Fruit fly (Drosophila melanogaster) whole organism, embryonic: ENCODE results near the gene Uba2.

Experiments
- ATbp ChIP-seq: fragments of 200-800 bp; sonication (Bioruptor generic); optimal IDR thresholded peaks from 2 replicates; lab custom pipeline; 2017; ENCODE audit warnings: missing biosample characterization, mild to moderate bottlenecking, missing genetic modification characterization, missing genetic modification reagents
- BEAF-32 ChIP-seq: fragments of 200-800 bp; sonication (Bioruptor generic); optimal IDR thresholded peaks from 3 replicates; lab custom pipeline; 2017; ENCODE audit warnings: missing biosample characterization, missing genetic modification characterization, mild to moderate bottlenecking, moderate library complexity, missing genetic modification reagents
- Bgb ChIP-seq: fragments of 200-800 bp; sonication (Bioruptor generic); IDR thresholded peaks from 2 replicates; pipeline ENCODE4 v1.3.6; 2022; ENCODE audit warnings: missing biosample characterization, missing genetic modification characterization; ENCODE audit not compliant: partially characterized antibody
- Blimp-1 ChIP-seq: fragments of 200-800 bp; sonication (Bioruptor generic); optimal IDR thresholded peaks from 3 replicates; lab custom pipeline; 2018; ENCODE audit warnings: missing biosample characterization, missing genetic modification characterization, mild to moderate bottlenecking, moderate library complexity, missing genetic modification reagents
- BtbVII ChIP-seq: fragments of 200-800 bp; sonication (Bioruptor generic); optimal IDR thresholded peaks from 3 replicates; lab custom pipeline; 2017; ENCODE audit warnings: missing biosample characterization, mild to moderate bottlenecking, missing genetic modification characterization
- CG10267 ChIP-seq: fragments of 200-800 bp; sonication (Bioruptor generic); optimal IDR thresholded peaks from 2 replicates; lab custom pipeline; 2018; ENCODE audit warnings: missing biosample characterization, mild to moderate bottlenecking, missing genetic modification characterization, moderate library complexity
- CG11247 ChIP-seq: fragments of 200-800 bp; sonication (Bioruptor generic); IDR thresholded peaks from 2 replicates; pipeline ENCODE4 v1.3.6; 2022; ENCODE audit warnings: missing biosample characterization, missing genetic modification characterization
- CG11560 ChIP-seq: fragments of 200-800 bp; sonication (Bioruptor generic); IDR thresholded peaks from 3 replicates; pipeline ENCODE4 v1.3.6; 2022; ENCODE audit warnings: missing biosample characterization, missing genetic modification characterization
- CG13123 ChIP-seq: fragments of 200-800 bp; sonication (Bioruptor generic); optimal IDR thresholded peaks from 2 replicates; lab custom pipeline; 2016; ENCODE audit warnings: missing biosample characterization, missing genetic modification characterization
- CG13894 ChIP-seq: fragments of 200-800 bp; sonication (Bioruptor generic); optimal IDR thresholded peaks from 3 replicates; lab custom pipeline; 2018; ENCODE audit warnings: missing biosample characterization, mild to moderate bottlenecking, missing genetic modification characterization, moderate library complexity
- CG14860 ChIP-seq: fragments of 200-800 bp; sonication (Bioruptor generic); IDR thresholded peaks from 3 replicates; pipeline ENCODE4 v1.3.6; 2022; ENCODE audit warnings: missing biosample characterization, missing genetic modification characterization; ENCODE audit not compliant: partially characterized antibody
- CG15011 ChIP-seq: fragments of 200-800 bp; sonication (Bioruptor generic); optimal IDR thresholded peaks from 3 replicates; lab custom pipeline; 2018; ENCODE audit warnings: missing biosample characterization, mild to moderate bottlenecking, missing genetic modification characterization
- CG16815 ChIP-seq: fragments of 200-800 bp; sonication (Bioruptor generic); optimal IDR thresholded peaks from 3 replicates; lab custom pipeline; 2017; ENCODE audit warnings: missing biosample characterization, mild to moderate bottlenecking, missing genetic modification characterization
- CG17186 ChIP-seq: fragments of 200-800 bp; sonication (Bioruptor generic); optimal IDR thresholded peaks from 3 replicates; lab custom pipeline; 2017; ENCODE audit warnings: missing biosample characterization, missing genetic modification reagents, missing genetic modification characterization
- CG18764 ChIP-seq: fragments of 200-800 bp; sonication (Bioruptor generic); optimal IDR thresholded peaks from 3 replicates; lab custom pipeline; 2016; ENCODE audit warnings: missing biosample characterization, missing genetic modification characterization
- CG30020 ChIP-seq: fragments of 200-800 bp; optimal IDR thresholded peaks from 2 replicates; lab custom pipeline; 2019; ENCODE audit warnings: missing biosample characterization, mild to moderate bottlenecking, missing genetic modification characterization, moderate library complexity
- CG31224 ChIP-seq: fragments of 200-800 bp; sonication (Bioruptor generic); IDR thresholded peaks from 2 replicates; pipeline ENCODE4 v1.3.6; 2022; ENCODE audit warnings: missing biosample characterization, missing genetic modification characterization
- CG33213 ChIP-seq: fragments of 200-800 bp; sonication (Bioruptor generic); optimal IDR thresholded peaks from 3 replicates; lab custom pipeline; 2016; ENCODE audit warnings: missing biosample characterization, missing genetic modification characterization
- CG3726 ChIP-seq: fragments of 200-800 bp; sonication (Bioruptor generic); IDR thresholded peaks from 3 replicates; pipeline ENCODE4, ENCODE4 v1.3.6; 2022; ENCODE audit warnings: missing biosample characterization, missing genetic modification characterization
- CG3838 ChIP-seq: fragments of 200-800 bp; sonication (Bioruptor generic); optimal IDR thresholded peaks from 3 replicates; lab custom pipeline; 2016; ENCODE audit warnings: missing biosample characterization, missing genetic modification characterization
- CG4360 ChIP-seq: fragments of 200-800 bp; sonication (Bioruptor generic); IDR thresholded peaks from 2 replicates; pipeline ENCODE4 v1.3.6; 2022; ENCODE audit warnings: missing biosample characterization, missing genetic modification characterization
- CG7271 ChIP-seq: fragments of 200-800 bp; sonication (Bioruptor generic); optimal IDR thresholded peaks from 2 replicates; lab custom pipeline; 2018; ENCODE audit warnings: missing biosample characterization, mild to moderate bottlenecking, missing genetic modification characterization, moderate library complexity
- CG7963 ChIP-seq: fragments of 200-800 bp; sonication (Bioruptor generic); IDR thresholded peaks from 3 replicates; pipeline ENCODE4 v1.3.6; 2022; ENCODE audit warnings: missing biosample characterization, missing genetic modification characterization; ENCODE audit not compliant: partially characterized antibody
- CG8388 ChIP-seq: fragments of 200-800 bp; sonication (Bioruptor generic); optimal IDR thresholded peaks from 2 replicates; lab custom pipeline; 2019; ENCODE audit warnings: missing biosample characterization, mild to moderate bottlenecking, missing genetic modification characterization, moderate library complexity
- CG9797 ChIP-seq: fragments of 200-800 bp; sonication (Bioruptor generic); optimal IDR thresholded peaks from 3 replicates; lab custom pipeline; 2018; ENCODE audit warnings: missing biosample characterization, mild to moderate bottlenecking, missing genetic modification characterization
- Dfd ChIP-seq, 2 experiments: fragments of >200 bp; optimal IDR thresholded peaks; 2 replicates each; lab custom pipeline; 2017; ENCODE audit warnings: missing biosample characterization in 2 of 2, missing genetic modification characterization in 2 of 2
- Ets97D ChIP-seq: fragments of 200-800 bp; sonication (Bioruptor generic); optimal IDR thresholded peaks from 3 replicates; lab custom pipeline; 2016; ENCODE audit warnings: missing biosample characterization, missing genetic modification characterization
- HLH4C ChIP-seq: fragments of 200-800 bp; sonication (Bioruptor generic); IDR thresholded peaks from 3 replicates; pipeline ENCODE4 v1.3.6; 2022; ENCODE audit warnings: missing biosample characterization, missing genetic modification characterization; ENCODE audit not compliant: partially characterized antibody
- Mes4 ChIP-seq: fragments of 200-800 bp; sonication (Bioruptor generic); optimal IDR thresholded peaks from 2 replicates; lab custom pipeline; 2016; ENCODE audit warnings: missing biosample characterization, missing genetic modification characterization
- Myb ChIP-seq: fragments of 200-800 bp; sonication (Bioruptor generic); optimal IDR thresholded peaks from 2 replicates; lab custom pipeline; 2016; ENCODE audit warnings: missing biosample characterization, missing genetic modification characterization
- Nf-YB ChIP-seq: fragments of 200-800 bp; sonication (Bioruptor generic); optimal IDR thresholded peaks from 3 replicates; lab custom pipeline; 2019; ENCODE audit warnings: missing biosample characterization, mild to moderate bottlenecking, missing genetic modification characterization, moderate library complexity
- Sox100B ChIP-seq: fragments of 200-800 bp; sonication (Bioruptor generic); optimal IDR thresholded peaks from 3 replicates; lab custom pipeline; 2018; ENCODE audit warnings: missing biosample characterization, mild to moderate bottlenecking, missing genetic modification characterization
- Stat92E ChIP-seq, 3 experiments: fragments of >200 bp in 2 of 3; fragments of 200-800 bp in 1 of 3; sonication (Bioruptor generic) in 1 of 3; optimal IDR thresholded peaks; 2 replicates each; lab custom pipeline; 2017 to 2019; ENCODE audit warnings: missing biosample characterization in 3 of 3, missing genetic modification characterization in 3 of 3, mild to moderate bottlenecking in 1 of 3, moderate library complexity in 1 of 3
- br ChIP-seq: fragments of >200 bp; optimal IDR thresholded peaks from 2 replicates; lab custom pipeline; 2017
- dpn ChIP-seq, 2 experiments: fragments of 200-800 bp; sonication (Bioruptor generic); optimal IDR thresholded peaks; 3 replicates each; lab custom pipeline; 2016; ENCODE audit warnings: missing biosample characterization in 2 of 2, missing genetic modification characterization in 2 of 2
- eve ChIP-seq, 2 experiments: fragments of >200 bp; optimal IDR thresholded peaks; 2 replicates each; lab custom pipeline; 2017; ENCODE audit warnings: missing biosample characterization in 2 of 2, missing genetic modification characterization in 2 of 2
- ftz-f1 ChIP-seq: fragments of 200-800 bp; sonication (Bioruptor generic); optimal IDR thresholded peaks from 2 replicates; lab custom pipeline; 2016; ENCODE audit warnings: missing biosample characterization, missing genetic modification characterization
- klu ChIP-seq: fragments of 200-800 bp; sonication (Bioruptor generic); IDR thresholded peaks from 2 replicates; pipeline ENCODE4 v1.3.6; 2022; ENCODE audit warnings: missing biosample characterization, missing genetic modification characterization
- kni ChIP-seq: fragments of 200-800 bp; sonication (Bioruptor generic); optimal IDR thresholded peaks from 3 replicates; lab custom pipeline; 2017; ENCODE audit warnings: mild to moderate bottlenecking, missing biosample characterization, missing genetic modification reagents, missing genetic modification characterization
- oc ChIP-seq: fragments of 200-800 bp; sonication (Bioruptor generic); optimal IDR thresholded peaks from 2 replicates; lab custom pipeline; 2018; ENCODE audit warnings: missing biosample characterization, mild to moderate bottlenecking, missing genetic modification characterization, moderate library complexity
- phol ChIP-seq: fragments of 200-800 bp; sonication (Bioruptor generic); optimal IDR thresholded peaks from 3 replicates; lab custom pipeline; 2018; ENCODE audit warnings: missing biosample characterization, mild to moderate bottlenecking, missing genetic modification characterization, moderate library complexity
- psq ChIP-seq: fragments of 200-800 bp; sonication (Bioruptor generic); optimal IDR thresholded peaks from 2 replicates; lab custom pipeline; 2017; ENCODE audit warnings: missing biosample characterization, missing genetic modification characterization
- row ChIP-seq: fragments of 200-800 bp; sonication (Bioruptor generic); IDR thresholded peaks from 3 replicates; pipeline ENCODE4 v1.3.6; 2022; ENCODE audit warnings: missing biosample characterization, missing genetic modification characterization
- sim ChIP-seq: fragments of 200-800 bp; sonication (Bioruptor generic); IDR thresholded peaks from 2 replicates; pipeline ENCODE4 v1.3.6; 2022; ENCODE audit warnings: missing biosample characterization, missing genetic modification characterization
- sob ChIP-seq: fragments of 200-800 bp; sonication (Bioruptor generic); IDR thresholded peaks from 2 replicates; pipeline ENCODE4 v1.3.6; 2022; ENCODE audit warnings: missing biosample characterization, missing genetic modification characterization
- sr ChIP-seq: fragments of 200-800 bp; sonication (Bioruptor generic); IDR thresholded peaks from 3 replicates; pipeline ENCODE4 v1.3.6; 2022; ENCODE audit warnings: missing biosample characterization, missing genetic modification characterization
- tx ChIP-seq: fragments of 200-800 bp; sonication (Bioruptor generic); optimal IDR thresholded peaks from 2 replicates; lab custom pipeline; 2016; ENCODE audit warnings: missing biosample characterization, missing genetic modification characterization
- vvl ChIP-seq: fragments of 200-800 bp; sonication (Bioruptor generic); IDR thresholded peaks from 2 replicates; pipeline ENCODE4 v1.3.6; 2022; ENCODE audit warnings: missing biosample characterization, missing genetic modification characterization
- zen2 ChIP-seq: fragments of 200-800 bp; sonication (Bioruptor generic); IDR thresholded peaks from 3 replicates; pipeline ENCODE4 v1.3.6; 2022; ENCODE audit warnings: missing biosample characterization, missing genetic modification characterization; ENCODE audit not compliant: partially characterized antibody

Uba2 gene

dm6 chr3L:8153206-8153996 is 25.8 kb upstream of the Uba2 start (continued):
- TF ChIP-seq CG18764 (GFP tag; lab: Kevin White, UChicago) (peak; percentile 35), CG15011 (GFP tag; lab: Kevin White, UChicago) (peak; percentile 4), Mes4 (peak; percentile 34), klu (GFP tag; lab: Robert Waterston, UW) (no peak), tx (GFP tag; lab: Kevin White, UChicago) (no peak), CG16815 (GFP tag; lab: Kevin White, UChicago) (no peak), Myb (GFP tag; lab: Kevin White, UChicago) (no peak), psq (GFP tag; lab: Kevin White, UChicago) (no peak), CG11247 (GFP tag; lab: Robert Waterston, UW) (no peak; the same call in 1 of the 2 replicates), ftz-f1 (GFP tag; lab: Kevin White, UChicago) (no peak), CG11560 (tag; lab: Robert Waterston, UW) (no peak), oc (tag; lab: Kevin White, UChicago) (peak; percentile 80), CG9797 (GFP tag; lab: Kevin White, UChicago) (no peak), CG13123 (GFP tag; lab: Kevin White, UChicago) (no peak), Nf-YB (GFP tag; lab: Kevin White, UChicago) (no peak), CG7963 (no peak), CG31224 (GFP tag; lab: Robert Waterston, UW) (no peak), HLH4C (GFP tag; lab: Robert Waterston, UW) (no peak), Ets97D (no peak), CG30020 (tag; lab: Kevin White, UChicago) (no peak), CG13894 (tag; lab: Kevin White, UChicago) (no peak), Stat92E (GFP tag; optimal IDR thresholded peaks at IDR 0.05; lab: Kevin White, UChicago) (no peak), br (lab: Kevin White, UChicago) (no peak), eve (GFP tag; optimal IDR thresholded peaks at IDR 0.05; lab: Kevin White, UChicago) (peak in 1 of 2 experiments; percentile 62), zen2 (no peak), vvl (GFP tag; lab: Robert Waterston, UW) (peak; percentile 75), CG17186 (no peak), CG4360 (GFP tag; lab: Robert Waterston, UW) (peak; percentile 27; the same call in 1 of the 2 replicates), phol (peak; percentile 69), BtbVII (GFP tag; lab: Kevin White, UChicago) (peak; percentile 42), BEAF-32 (GFP tag; lab: Kevin White, UChicago) (no peak), sim (GFP tag; lab: Robert Waterston, UW) (no peak), CG33213 (GFP tag; lab: Kevin White, UChicago) (peak; percentile 41), Dfd (GFP tag; optimal IDR thresholded peaks at IDR 0.05; lab: Kevin White, UChicago) (no peak), CG14860 (GFP tag; lab: Robert Waterston, UW) (no peak), sr (GFP tag; lab: Robert Waterston, UW) (peak; percentile 54; the same call in 2 of the 3 replicates), Blimp-1 (GFP tag; lab: Kevin White, UChicago) (peak; percentile 65), Bgb (GFP tag; lab: Robert Waterston, UW) (no peak), sob (peak; percentile 46; the same call in 1 of the 2 replicates), CG10267 (peak; percentile 35), kni (GFP tag; lab: Kevin White, UChicago) (no peak), CG8388 (GFP tag; lab: Kevin White, UChicago) (peak; percentile 32), CG7271 (tag; lab: Kevin White, UChicago) (no peak), CG3838 (no peak), ATbp (peak; percentile 58), CG3726 (GFP tag; lab: Robert Waterston, UW) (no peak), dpn (GFP tag; optimal IDR thresholded peaks at IDR 0.05; lab: Kevin White, UChicago) (peak; percentile 36 to 51), Sox100B (GFP tag; lab: Kevin White, UChicago) (peak; percentile 60), row (peak; percentile 63)
